Worm (Caenorhabditis elegans) whole organism, L1 larva: ENCODE measurements around the gene clec-51.

Source experiments
- ama-1 ChIP-seq: fragments of 150-350 bp; optimal IDR thresholded peaks from 2 replicates; lab custom pipeline; 2014
- fkh-10 ChIP-seq: sonication (generic microtip); optimal IDR thresholded peaks from 2 replicates; lab custom pipeline; 2017; ENCODE audit warnings: missing biosample characterization, missing genetic modification reagents, missing genetic modification characterization
- lin-35 ChIP-seq, 2 experiments: fragments of 150-350 bp; optimal IDR thresholded peaks; 2 replicates each; lab custom pipeline; 2014; ENCODE audit warnings: missing biosample characterization in 2 of 2, missing genetic modification characterization in 2 of 2, missing genetic modification reagents in 2 of 2
- lin-39 ChIP-seq: fragments of 150-350 bp; optimal IDR thresholded peaks from 2 replicates; lab custom pipeline; 2014; ENCODE audit warnings: missing biosample characterization, missing genetic modification reagents, missing genetic modification characterization
- mef-2 ChIP-seq: fragments of 150-350 bp; optimal IDR thresholded peaks from 2 replicates; lab custom pipeline; 2014; ENCODE audit warnings: missing biosample characterization, missing genetic modification characterization
- nhr-12 ChIP-seq: sonication (generic microtip); optimal IDR thresholded peaks from 2 replicates; lab custom pipeline; 2017; ENCODE audit warnings: missing biosample characterization, missing genetic modification characterization
- nhr-76 ChIP-seq: sonication (generic microtip); optimal IDR thresholded peaks from 2 replicates; lab custom pipeline; 2017; ENCODE audit warnings: missing biosample characterization, missing genetic modification characterization
- skn-1 ChIP-seq: fragments of 150-350 bp; optimal IDR thresholded peaks from 2 replicates; lab custom pipeline; 2014; ENCODE audit warnings: missing biosample characterization, missing genetic modification characterization
- swsn-7 ChIP-seq: sonication (generic microtip); optimal IDR thresholded peaks from 2 replicates; lab custom pipeline; 2016; ENCODE audit warnings: missing genetic modification characterization, missing compliant biosample characterization
- unc-130 ChIP-seq: fragments of 150-350 bp; optimal IDR thresholded peaks from 2 replicates; lab custom pipeline; 2017; ENCODE audit warnings: missing biosample characterization, missing genetic modification characterization, inconsistent platforms
- unc-62 ChIP-seq: fragments of 150-350 bp; optimal IDR thresholded peaks from 2 replicates; lab custom pipeline; 2014; ENCODE audit warnings: missing biosample characterization, missing genetic modification reagents, missing genetic modification characterization
- unc-98 ChIP-seq: fragments of 200-800 bp; sonication (Bioruptor generic); IDR thresholded peaks from 2 replicates; pipeline ENCODE4 v1.3.6; 2022; ENCODE audit warnings: missing genetic modification characterization, missing compliant biosample characterization

ce11 chrIV:8112646-8113045 is 51.0 kb downstream of the clec-51 start:
- no peak for TF ChIP-seq nhr-12 (tag; lab: Kevin White, UChicago)
- TF ChIP-seq unc-98 (GFP tag; lab: Robert Waterston, UW): no peak
- TF ChIP-seq mef-2: no peak
- TF ChIP-seq unc-130: peak; percentile 53
- TF ChIP-seq skn-1 (tag; lab: Kevin White, UChicago): no peak
- no peak for TF ChIP-seq ama-1 (lab: Kevin White, UChicago)
- TF ChIP-seq lin-39 (tag; lab: Kevin White, UChicago): no peak
- TF ChIP-seq nhr-76 (tag; lab: Kevin White, UChicago): no peak
- TF ChIP-seq lin-35 (GFP tag; optimal IDR thresholded peaks at IDR 0.05; lab: Kevin White, UChicago): peak; percentile 67 to 86
- TF ChIP-seq fkh-10 (GFP tag; lab: Kevin White, UChicago): no peak
- TF ChIP-seq unc-62 (GFP tag; lab: Kevin White, UChicago): no peak
- TF ChIP-seq swsn-7 (tag; lab: Kevin White, UChicago): no peak
